Worm (Caenorhabditis elegans): ENCODE data around the gene mstr-2.

The mstr-2 gene

ce11 chrIII:4495685-4496084, 26.8 kb downstream of the mstr-2 start:
- no peak for TF ChIP-seq nhr-76 (tag; optimal IDR thresholded peaks at IDR 0.05)
- TF ChIP-seq ztf-11 (tag; optimal IDR thresholded peaks at IDR 0.05) = no peak
- no peak for TF ChIP-seq sptf-1 (tag; optimal IDR thresholded peaks at IDR 0.05)
- no peak for TF ChIP-seq ceh-83 (GFP tag; optimal IDR thresholded peaks at IDR 0.05)
- TF ChIP-seq lsy-2 (tag; optimal IDR thresholded peaks at IDR 0.05) = no peak
- TF ChIP-seq M03D4.4 (tag; optimal IDR thresholded peaks at IDR 0.05) = no peak
- no peak for TF ChIP-seq nhr-2 (tag; optimal IDR thresholded peaks at IDR 0.05)
- TF ChIP-seq lin-13 (tag; optimal IDR thresholded peaks at IDR 0.05) = no peak
- no peak for TF ChIP-seq tbx-8 (GFP tag; optimal IDR thresholded peaks at IDR 0.05)
- TF ChIP-seq sem-2 (GFP tag; optimal IDR thresholded peaks at IDR 0.05) = no peak
- no peak for TF ChIP-seq unc-39 (tag; optimal IDR thresholded peaks at IDR 0.05)
- TF ChIP-seq unc-62 (GFP tag; optimal IDR thresholded peaks at IDR 0.05) = no peak

ce11 chrIII:4496085-4496484, 27.2 kb downstream of the mstr-2 start:
- TF ChIP-seq bed-3 (GFP tag; optimal IDR thresholded peaks at IDR 0.05) = no peak
- no peak for TF ChIP-seq hlh-1 (tag; optimal IDR thresholded peaks at IDR 0.05)
- peak; percentile 29 for TF ChIP-seq zip-8 (tag; optimal IDR thresholded peaks at IDR 0.05)
- TF ChIP-seq mab-5 (tag; optimal IDR thresholded peaks at IDR 0.05) = no peak
- TF ChIP-seq ceh-43 (GFP tag; optimal IDR thresholded peaks at IDR 0.05) = no peak
- no peak for TF ChIP-seq ham-2 (GFP tag; optimal IDR thresholded peaks at IDR 0.05)
- TF ChIP-seq mls-2 (tag; optimal IDR thresholded peaks at IDR 0.05) = no peak
- TF ChIP-seq tbx-8 (GFP tag; optimal IDR thresholded peaks at IDR 0.05) = no peak

ce11 chrIII:4498938-4499337, 30.0 kb downstream of the mstr-2 start, which contains the start of the genes C07G2.5 and atf-7:
Gene C07G2.5, minus strand, starts transcription at chrIII:4499038.
Gene atf-7, minus strand, starts transcription at chrIII:4499045.
- no peak for TF ChIP-seq lin-13 (tag; optimal IDR thresholded peaks at IDR 0.05)
- TF ChIP-seq blmp-1 (tag; optimal IDR thresholded peaks at IDR 0.05) = no peak
- TF ChIP-seq ces-1 (GFP tag; optimal IDR thresholded peaks at IDR 0.05) = no peak
- TF ChIP-seq ceh-43 (GFP tag; optimal IDR thresholded peaks at IDR 0.05) = no peak
- TF ChIP-seq pha-4 (tag; optimal IDR thresholded peaks at IDR 0.05) = no peak
- TF ChIP-seq nhr-237 (tag; optimal IDR thresholded peaks at IDR 0.05) = no peak
- TF ChIP-seq tbx-8 (GFP tag; optimal IDR thresholded peaks at IDR 0.05) = no peak
- TF ChIP-seq lin-32 (GFP tag; optimal IDR thresholded peaks at IDR 0.05) = no peak

- TF ChIP-seq ham-2 (GFP tag; optimal IDR thresholded peaks at IDR 0.05) = peak; percentile 34
- no peak for TF ChIP-seq bed-3 (GFP tag; optimal IDR thresholded peaks at IDR 0.05)
- peak; percentile 83 for TF ChIP-seq cnd-1 (tag; optimal IDR thresholded peaks at IDR 0.05)
- peak; percentile 43 for TF ChIP-seq ztf-11 (tag; optimal IDR thresholded peaks at IDR 0.05)
- no peak for TF ChIP-seq drap-1 (GFP tag; optimal IDR thresholded peaks at IDR 0.05)
- peak; percentile 91 for TF ChIP-seq nhr-2 (tag; optimal IDR thresholded peaks at IDR 0.05)
- peak; percentile 10 for TF ChIP-seq M03D4.4 (tag; optimal IDR thresholded peaks at IDR 0.05)
- peak; percentile 56 for TF ChIP-seq unc-62 (GFP tag; optimal IDR thresholded peaks at IDR 0.05)
- no peak for TF ChIP-seq snpc-4 (tag; optimal IDR thresholded peaks at IDR 0.05)
- peak; percentile 41 for TF ChIP-seq sptf-1 (tag; optimal IDR thresholded peaks at IDR 0.05)
- TF ChIP-seq flh-1 (GFP tag; optimal IDR thresholded peaks at IDR 0.05) = no peak
- TF ChIP-seq lin-13 (tag; optimal IDR thresholded peaks at IDR 0.05) = no peak
- no peak for TF ChIP-seq elt-1 (tag; optimal IDR thresholded peaks at IDR 0.05; ENCODE audit: borderline replicate concordance, insufficient read depth)
- no peak for TF ChIP-seq tbx-8 (GFP tag; optimal IDR thresholded peaks at IDR 0.05)
- peak; percentile 4 for TF ChIP-seq mep-1 (tag; optimal IDR thresholded peaks at IDR 0.05)
- TF ChIP-seq lsy-2 (tag; optimal IDR thresholded peaks at IDR 0.05) = no peak
- peak; percentile 53 for TF ChIP-seq ceh-39 (tag; optimal IDR thresholded peaks at IDR 0.05)
- TF ChIP-seq pha-4 (tag; optimal IDR thresholded peaks at IDR 0.05) = peak; percentile 30
- peak; percentile 89 for TF ChIP-seq zip-8 (tag; optimal IDR thresholded peaks at IDR 0.05)
Observed at ce11 chrIII:4502559-4503240, 33.8 kb downstream of the mstr-2 start.

ce11 chrIII:4504358-4504757, 35.4 kb downstream of the mstr-2 start:
- TF ChIP-seq ces-1 (GFP tag; optimal IDR thresholded peaks at IDR 0.05) (peak; percentile 56), M03D4.4 (tag; optimal IDR thresholded peaks at IDR 0.05) (no peak), unc-120 (tag; optimal IDR thresholded peaks at IDR 0.05; ENCODE audit: poor library complexity, severe bottlenecking) (peak; percentile 44)

All from whole organism, mixed stage, embryonic.